Worm (Caenorhabditis elegans): ENCODE results near the gene nhr-205.

nhr-205 gene

DNA sequence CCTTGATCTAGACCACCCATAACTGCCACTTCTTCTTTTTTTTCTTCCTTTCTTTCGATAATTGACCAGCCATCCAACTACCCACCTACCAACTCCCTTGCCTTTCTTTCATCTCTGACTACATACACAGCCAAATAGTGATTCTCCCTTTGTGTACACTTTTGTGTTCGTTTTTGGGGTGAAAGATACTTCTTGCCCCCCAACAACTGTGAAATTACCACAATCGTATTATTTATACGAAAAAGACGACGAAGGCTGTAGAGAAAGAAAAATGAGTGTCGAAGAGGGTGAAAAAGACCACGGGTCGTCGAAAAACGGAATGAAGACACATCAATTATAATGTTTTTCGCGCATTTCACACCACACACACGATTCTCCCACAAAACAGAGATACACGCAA is 35.1 kb downstream of the nhr-205 start:
- no peak for TF ChIP-seq tra-4 (tag; optimal IDR thresholded peaks at IDR 0.05)
- TF ChIP-seq tbx-11 (GFP tag; IDR thresholded peaks at IDR 0.05), result no peak
- TF ChIP-seq hmg-4 (GFP tag; optimal IDR thresholded peaks at IDR 0.05), result no peak
- TF ChIP-seq B0310.2 (tag; optimal IDR thresholded peaks at IDR 0.05), result no peak
- TF ChIP-seq sea-1 (GFP tag; conservative IDR thresholded peaks at IDR 0.05), result no peak
- no peak for TF ChIP-seq scrt-1 (GFP tag; IDR thresholded peaks at IDR 0.05)
- no peak for TF ChIP-seq hnd-1 (tag; optimal IDR thresholded peaks at IDR 0.05)
- no peak for TF ChIP-seq flt-1 (GFP tag; IDR thresholded peaks at IDR 0.05)
- no peak for TF ChIP-seq hmbx-1 (tag; optimal IDR thresholded peaks at IDR 0.05)
- TF ChIP-seq aly-1 (tag; optimal IDR thresholded peaks at IDR 0.05), result no peak
- TF ChIP-seq F13C5.2 (tag; optimal IDR thresholded peaks at IDR 0.05), result no peak
- TF ChIP-seq ceh-13 (GFP tag; optimal IDR thresholded peaks at IDR 0.05), result no peak
- no peak for TF ChIP-seq ama-1 (optimal IDR thresholded peaks at IDR 0.05)
- no peak for TF ChIP-seq ets-7 (tag; optimal IDR thresholded peaks at IDR 0.05)
- no peak for TF ChIP-seq tbx-37 (GFP tag; conservative IDR thresholded peaks at IDR 0.05)
- TF ChIP-seq pes-1 (GFP tag; IDR thresholded peaks at IDR 0.05), result no peak
- no peak for TF ChIP-seq ceh-36 (tag; optimal IDR thresholded peaks at IDR 0.05)

DNA sequence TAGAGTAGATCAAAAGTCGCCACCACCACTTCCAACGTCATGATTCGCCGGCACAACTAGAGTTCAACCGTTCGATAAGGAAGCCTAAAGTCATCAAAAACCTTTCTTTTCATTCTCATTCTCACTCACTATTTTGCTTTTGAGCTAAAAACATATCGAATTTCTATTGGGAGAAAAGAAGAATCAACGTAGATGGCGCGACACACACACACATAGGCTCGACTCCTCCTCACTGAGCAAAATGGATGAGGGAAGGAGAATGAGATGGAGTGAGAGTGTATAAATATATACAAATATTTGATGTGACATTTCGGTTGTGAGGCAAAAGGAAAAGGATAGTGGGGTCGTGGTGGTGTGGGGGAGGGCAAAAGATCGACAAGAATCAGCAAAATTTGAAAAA is 36.8 kb downstream of the nhr-205 start:
- TF ChIP-seq ama-1 (optimal IDR thresholded peaks at IDR 0.05) (no peak), ceh-13 (GFP tag; optimal IDR thresholded peaks at IDR 0.05) (no peak), aly-1 (tag; optimal IDR thresholded peaks at IDR 0.05) (no peak), tra-4 (tag; optimal IDR thresholded peaks at IDR 0.05) (no peak), pes-1 (GFP tag; IDR thresholded peaks at IDR 0.05) (no peak), scrt-1 (GFP tag; IDR thresholded peaks at IDR 0.05) (no peak), ets-7 (tag; optimal IDR thresholded peaks at IDR 0.05) (no peak), F13C5.2 (tag; optimal IDR thresholded peaks at IDR 0.05) (no peak), B0310.2 (tag; optimal IDR thresholded peaks at IDR 0.05) (no peak), sea-1 (GFP tag; conservative IDR thresholded peaks at IDR 0.05) (no peak), hmbx-1 (tag; optimal IDR thresholded peaks at IDR 0.05) (no peak), hmg-4 (GFP tag; optimal IDR thresholded peaks at IDR 0.05) (no peak), hnd-1 (tag; optimal IDR thresholded peaks at IDR 0.05) (no peak)

DNA sequence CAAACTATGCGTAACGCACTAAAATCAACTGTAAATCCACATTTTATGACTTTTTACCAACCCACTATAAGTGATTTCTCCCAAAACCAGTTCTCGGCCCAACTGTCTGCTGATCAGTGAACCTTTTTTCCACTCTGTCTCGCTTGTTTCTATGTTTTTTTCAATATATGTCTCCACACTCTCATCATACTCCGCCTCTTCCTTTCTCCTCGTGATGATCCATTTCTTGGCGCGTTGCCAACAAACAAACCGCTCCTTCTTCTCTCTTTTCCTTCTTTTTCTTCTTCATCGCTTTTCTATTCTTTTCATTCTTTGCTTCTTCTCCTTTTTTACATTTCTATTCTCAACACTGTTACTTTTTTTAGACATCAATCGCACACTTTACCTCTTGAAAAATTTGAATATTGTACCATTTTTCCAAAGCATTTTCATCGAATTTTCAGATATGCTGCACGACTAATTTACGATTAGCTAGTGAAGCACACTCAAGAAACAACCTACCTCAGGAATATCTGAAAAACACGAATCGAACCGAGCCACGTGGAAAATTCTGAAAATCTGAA is 38.3 kb downstream of the nhr-205 start, which contains the start of gene T06E8.8:
Gene T06E8.8, plus strand, starts transcription at position 513 of the 563 bp plus-strand sequence.
- no peak for TF ChIP-seq tbx-11 (GFP tag; IDR thresholded peaks at IDR 0.05)
- TF ChIP-seq sea-1 (GFP tag; conservative IDR thresholded peaks at IDR 0.05), result no peak
- no peak for TF ChIP-seq tbx-37 (GFP tag; conservative IDR thresholded peaks at IDR 0.05)

DNA sequence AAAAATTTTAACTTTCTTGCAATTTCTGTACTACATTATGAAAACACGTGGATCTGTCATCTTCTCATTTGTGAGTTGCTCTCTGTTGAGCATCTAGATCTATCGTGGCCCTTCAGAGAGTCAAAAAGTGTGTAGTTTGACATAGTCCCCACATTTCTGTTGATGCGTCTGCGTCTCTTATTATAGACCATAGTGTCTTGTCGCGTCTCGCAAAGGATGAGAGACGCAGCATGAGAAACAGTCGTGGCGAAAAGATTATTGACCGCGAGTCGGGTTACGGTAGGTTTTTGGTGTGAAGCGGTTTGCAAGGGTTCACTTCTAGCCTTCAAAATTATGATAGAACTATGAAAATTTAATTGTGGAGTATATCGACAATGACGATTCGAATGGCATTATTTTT is 39.3 kb downstream of the nhr-205 start:
- peak; percentile 47 for TF ChIP-seq F13C5.2 (tag; optimal IDR thresholded peaks at IDR 0.05)
- 0 out of 2 replicates have a peak, but pooled peaks have one; percentile 9 for TF ChIP-seq flt-1 (GFP tag; IDR thresholded peaks at IDR 0.05)
- no peak for TF ChIP-seq sea-1 (GFP tag; conservative IDR thresholded peaks at IDR 0.05)

DNA sequence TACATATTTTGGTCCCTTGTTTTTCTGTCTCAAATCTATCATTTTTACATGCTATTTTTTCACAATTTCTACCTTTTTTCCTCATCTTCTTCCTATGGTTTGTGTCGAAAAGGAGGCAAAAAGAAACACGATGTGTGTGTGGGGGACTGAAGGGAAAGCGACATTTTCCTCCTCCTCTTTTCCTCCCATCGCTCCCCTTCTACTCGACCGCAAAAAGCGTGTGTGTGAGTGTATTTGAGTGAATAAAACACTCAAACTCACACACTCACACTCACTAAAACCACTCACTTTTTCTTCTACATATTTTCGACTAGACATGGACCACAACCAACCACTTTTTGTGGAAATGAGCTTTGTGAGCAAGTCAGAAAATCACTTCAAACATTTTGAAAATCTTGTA is 40.1 kb downstream of the nhr-205 start:
- no peak for TF ChIP-seq aly-1 (tag; optimal IDR thresholded peaks at IDR 0.05)
- no peak for TF ChIP-seq ceh-13 (GFP tag; optimal IDR thresholded peaks at IDR 0.05)
- TF ChIP-seq hnd-1 (tag; optimal IDR thresholded peaks at IDR 0.05), result no peak
- TF ChIP-seq tra-4 (tag; optimal IDR thresholded peaks at IDR 0.05), result no peak
- TF ChIP-seq tbx-37 (GFP tag; conservative IDR thresholded peaks at IDR 0.05), result no peak
- TF ChIP-seq ceh-36 (tag; optimal IDR thresholded peaks at IDR 0.05), result no peak

DNA sequence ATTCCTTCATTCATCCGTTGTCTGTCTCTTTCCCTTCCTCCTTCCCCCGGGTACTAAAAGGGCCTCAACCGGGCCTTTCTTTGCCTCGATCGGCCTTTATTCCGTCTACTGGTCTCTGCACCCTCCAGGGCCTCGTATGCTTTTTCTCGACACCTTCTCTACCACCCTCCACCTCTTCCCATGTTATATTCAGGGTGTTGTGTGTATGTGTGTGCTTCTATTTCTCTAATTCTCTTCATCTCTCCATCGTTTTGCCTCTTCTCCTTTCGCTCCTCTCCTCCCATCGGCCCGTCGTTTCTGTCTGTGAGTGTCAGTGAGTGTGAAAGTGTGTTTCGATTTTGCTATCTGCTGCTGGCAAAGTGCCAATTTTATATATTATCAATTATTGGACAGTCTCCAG is 41.7 kb downstream of the nhr-205 start:
- TF ChIP-seq sea-1 (GFP tag; conservative IDR thresholded peaks at IDR 0.05) (peak; percentile 45; the same call in 1 of the 2 replicates), tbx-37 (GFP tag; conservative IDR thresholded peaks at IDR 0.05) (0 out of 2 replicates have a peak, but pooled peaks have one; percentile 9), ceh-13 (GFP tag; optimal IDR thresholded peaks at IDR 0.05) (no peak), hmg-4 (GFP tag; optimal IDR thresholded peaks at IDR 0.05) (peak; percentile 47), aly-1 (tag; optimal IDR thresholded peaks at IDR 0.05) (peak; percentile 21), scrt-1 (GFP tag; IDR thresholded peaks at IDR 0.05) (no peak), flt-1 (GFP tag; IDR thresholded peaks at IDR 0.05) (no peak), ceh-36 (tag; optimal IDR thresholded peaks at IDR 0.05) (no peak), F13C5.2 (tag; optimal IDR thresholded peaks at IDR 0.05) (peak; percentile 23), B0310.2 (tag; optimal IDR thresholded peaks at IDR 0.05) (peak; percentile 2), pes-1 (GFP tag; IDR thresholded peaks at IDR 0.05) (no peak)

DNA sequence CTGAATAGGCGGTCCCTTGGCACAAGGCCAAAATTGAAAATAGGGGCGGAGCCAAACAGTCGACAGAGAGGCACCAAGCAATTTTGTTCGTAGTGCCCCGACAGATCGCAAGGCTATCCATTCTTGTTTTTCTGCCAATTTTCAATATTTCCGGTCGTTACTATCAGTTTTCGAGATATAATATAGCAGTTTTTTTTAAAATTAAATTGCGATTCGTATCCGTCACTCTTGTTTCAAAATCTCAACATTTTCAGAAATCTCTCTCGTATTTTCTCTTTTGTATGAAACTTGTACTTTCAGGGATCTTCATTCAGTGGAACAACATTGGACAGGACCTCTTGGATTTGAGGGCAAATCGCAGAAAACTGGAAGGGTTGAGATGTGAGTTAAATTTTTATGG is 44.5 kb downstream of the nhr-205 start, which contains the start of gene F57A8.1:
Gene F57A8.1, plus strand, starts transcription at position 301 of the 400 bp plus-strand sequence.
- TF ChIP-seq hnd-1 (tag; optimal IDR thresholded peaks at IDR 0.05), result no peak
- TF ChIP-seq tbx-11 (GFP tag; IDR thresholded peaks at IDR 0.05), result no peak
- no peak for TF ChIP-seq tra-4 (tag; optimal IDR thresholded peaks at IDR 0.05)
- TF ChIP-seq sea-1 (GFP tag; conservative IDR thresholded peaks at IDR 0.05), result no peak
- TF ChIP-seq hmg-4 (GFP tag; optimal IDR thresholded peaks at IDR 0.05), result no peak
- TF ChIP-seq ceh-13 (GFP tag; optimal IDR thresholded peaks at IDR 0.05), result no peak
- no peak for TF ChIP-seq F13C5.2 (tag; optimal IDR thresholded peaks at IDR 0.05)
- no peak for TF ChIP-seq pes-1 (GFP tag; IDR thresholded peaks at IDR 0.05)
- no peak for TF ChIP-seq ets-7 (tag; optimal IDR thresholded peaks at IDR 0.05)
- TF ChIP-seq flt-1 (GFP tag; IDR thresholded peaks at IDR 0.05), result no peak
- TF ChIP-seq ceh-36 (tag; optimal IDR thresholded peaks at IDR 0.05), result no peak
- TF ChIP-seq aly-1 (tag; optimal IDR thresholded peaks at IDR 0.05), result no peak
- no peak for TF ChIP-seq tbx-37 (GFP tag; conservative IDR thresholded peaks at IDR 0.05)
- TF ChIP-seq hmbx-1 (tag; optimal IDR thresholded peaks at IDR 0.05), result no peak
- no peak for TF ChIP-seq ama-1 (optimal IDR thresholded peaks at IDR 0.05)
- no peak for TF ChIP-seq B0310.2 (tag; optimal IDR thresholded peaks at IDR 0.05)
- TF ChIP-seq scrt-1 (GFP tag; IDR thresholded peaks at IDR 0.05), result no peak

DNA sequence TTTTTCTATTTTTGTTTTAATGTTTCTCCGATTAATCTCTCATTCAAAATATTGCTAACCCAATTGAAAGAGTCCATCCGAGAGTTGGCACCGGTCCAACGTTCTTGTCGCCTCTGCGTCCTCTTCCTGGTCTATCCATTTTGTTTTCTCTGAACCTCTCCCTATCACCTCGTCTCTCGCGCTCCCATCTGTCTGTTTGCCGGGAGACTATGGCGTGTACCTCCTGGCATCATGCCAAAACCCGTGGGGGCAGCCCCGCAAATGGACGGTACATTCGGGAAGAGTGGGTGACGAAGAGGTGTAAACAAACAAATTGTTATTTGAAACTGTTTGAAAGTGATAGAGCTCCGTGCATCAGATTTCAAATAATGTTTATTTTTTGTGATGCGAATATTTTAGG is 45.3 kb downstream of the nhr-205 start, which contains the start of gene T06E8.2:
Gene T06E8.2, minus strand, starts transcription at position 139 of the 400 bp plus-strand sequence.
- TF ChIP-seq sea-1 (GFP tag; conservative IDR thresholded peaks at IDR 0.05) (no peak), ama-1 (optimal IDR thresholded peaks at IDR 0.05) (no peak), hmg-4 (GFP tag; optimal IDR thresholded peaks at IDR 0.05) (peak; percentile 51)

Measured in whole organism, early embryonic.